Fruit fly (Drosophila melanogaster) whole organism, embryonic: ENCODE measurements around the gene Rrp45.

Experiments
- CG13894 ChIP-seq: fragments of 200-800 bp; sonication (Bioruptor generic); optimal IDR thresholded peaks from 3 replicates; lab custom pipeline; 2018; ENCODE audit warnings: missing biosample characterization, mild to moderate bottlenecking, missing genetic modification characterization, moderate library complexity
- CG2120 ChIP-seq: fragments of 200-800 bp; sonication (Bioruptor generic); optimal IDR thresholded peaks from 3 replicates; lab custom pipeline; 2016; ENCODE audit warnings: missing biosample characterization, missing genetic modification characterization
- CG7556 ChIP-seq: fragments of 200-800 bp; sonication (Bioruptor generic); optimal IDR thresholded peaks from 2 replicates; lab custom pipeline; 2017; ENCODE audit warnings: missing biosample characterization, mild to moderate bottlenecking, missing genetic modification characterization
- CHES-1-like ChIP-seq: fragments of 200-800 bp; sonication (Bioruptor generic); optimal IDR thresholded peaks from 2 replicates; lab custom pipeline; 2016; ENCODE audit warnings: missing biosample characterization, missing genetic modification characterization
- Dref ChIP-seq: fragments of 200-800 bp; sonication (Bioruptor generic); IDR thresholded peaks from 2 replicates; pipeline ENCODE4 v1.3.6; 2022; ENCODE audit warnings: missing biosample characterization, missing genetic modification characterization
- btn ChIP-seq: fragments of 200-800 bp; sonication (Bioruptor generic); optimal IDR thresholded peaks from 2 replicates; lab custom pipeline; 2016; ENCODE audit warnings: missing biosample characterization, missing genetic modification characterization
- kah ChIP-seq: fragments of 200-800 bp; sonication (Bioruptor generic); optimal IDR thresholded peaks from 2 replicates; lab custom pipeline; 2018; ENCODE audit warnings: missing biosample characterization, mild to moderate bottlenecking, missing genetic modification characterization

- TF ChIP-seq kah (GFP tag; lab: Kevin White, UChicago) = peak; percentile 11
- TF ChIP-seq Dref (GFP tag; lab: Robert Waterston, UW) = peak; percentile 65
- TF ChIP-seq CG7556 = peak; percentile 34
- peak; percentile 91 for TF ChIP-seq CHES-1-like
- TF ChIP-seq CG13894 (tag; lab: Kevin White, UChicago) = peak; percentile 70
- peak; percentile 89 for TF ChIP-seq CG2120
- TF ChIP-seq btn = peak; percentile 57
Measured at dm6 chrX:16751579-16752156, 39.4 kb downstream of the Rrp45 start, which contains the start of gene goe.
